Worm (Caenorhabditis elegans): ENCODE data around the gene Y57G11B.5.

DNA sequence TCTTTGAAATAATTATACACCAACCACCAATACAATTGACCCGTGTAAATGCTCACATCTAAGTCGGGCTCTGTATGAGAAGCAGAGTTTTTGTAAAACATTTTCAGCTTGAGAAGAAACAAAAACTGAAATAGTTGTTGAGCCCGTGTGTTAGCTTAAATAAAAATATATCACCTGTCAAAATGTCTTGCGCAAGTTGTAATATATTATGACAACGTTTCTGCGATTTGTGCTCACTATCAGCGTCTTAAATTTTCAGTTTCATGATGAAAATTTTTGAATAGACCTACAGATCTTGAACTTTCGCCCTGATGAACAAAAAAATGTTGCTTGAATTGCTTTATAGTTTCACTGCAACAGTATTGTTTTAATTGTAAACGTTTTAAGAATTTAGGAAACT, 39.7 kb upstream of the Y57G11B.5 start, which contains the start of gene T27E7.4:
- TF ChIP-seq elt-2 (tag; optimal IDR thresholded peaks at IDR 0.05) (no peak), dmd-4 (tag; optimal IDR thresholded peaks at IDR 0.05; ENCODE audit: borderline replicate concordance) (no peak)
